Fruit fly (Drosophila melanogaster): ENCODE data around the gene Men-b.

The Men-b gene

DNA sequence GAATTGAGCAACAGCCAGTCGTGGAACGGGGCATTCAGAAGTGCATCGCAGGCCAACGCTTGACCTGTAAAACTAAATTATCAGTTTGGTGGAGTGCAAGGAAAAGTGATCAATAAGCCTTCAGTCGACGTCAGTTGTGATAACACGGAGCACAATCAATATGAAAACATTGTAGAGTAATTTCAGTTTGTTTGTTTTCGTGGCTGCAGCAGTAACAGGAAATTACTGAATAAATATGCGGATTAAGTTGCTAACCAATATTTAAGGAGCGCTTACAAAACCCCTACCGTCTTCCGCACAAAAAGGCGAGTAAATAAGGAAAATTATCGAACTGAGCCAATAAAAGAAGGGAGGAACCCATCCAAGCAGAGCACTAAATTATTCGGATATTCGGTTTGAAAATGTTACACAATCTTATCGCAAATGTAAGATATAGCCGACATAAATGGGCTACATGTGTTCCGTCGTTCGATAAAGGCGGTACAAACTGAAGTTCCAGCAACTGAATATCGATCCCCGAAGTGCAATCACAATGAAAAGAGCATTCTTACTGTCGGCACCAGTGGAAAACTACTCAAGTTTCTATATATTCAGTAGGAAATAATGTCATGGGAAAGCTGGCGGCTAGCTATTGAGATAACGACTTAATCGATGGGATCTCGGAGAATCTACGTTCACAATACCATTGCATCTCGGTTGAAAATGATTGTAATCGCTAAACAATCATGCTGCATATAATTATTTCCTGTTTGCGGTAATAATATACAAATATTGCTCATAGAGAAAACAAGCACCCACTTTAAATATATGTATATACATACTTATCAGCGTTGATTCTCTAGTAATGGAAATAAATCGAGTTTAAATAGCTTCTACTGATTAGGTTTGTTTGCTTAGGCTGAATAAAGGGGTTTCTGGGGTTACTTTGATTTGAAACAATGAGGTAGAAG is 15.5 kb upstream of the Men-b start (continued):
- TF ChIP-seq CG10959 (GFP tag; IDR thresholded peaks at IDR 0.05) (peak; percentile 50; the same call in 1 of the 2 replicates), Meics (GFP tag; optimal IDR thresholded peaks at IDR 0.05) (peak; percentile 24), CG11093 (GFP tag; IDR thresholded peaks at IDR 0.05) (peak; percentile 49; the same call in 1 of the 3 replicates), pfk (GFP tag; optimal IDR thresholded peaks at IDR 0.05) (peak; percentile 21), sens-2 (GFP tag; IDR thresholded peaks at IDR 0.05) (peak; percentile 49; the same call in 1 of the 2 replicates), kah (GFP tag; optimal IDR thresholded peaks at IDR 0.05) (peak; percentile 32), z (GFP tag; IDR thresholded peaks at IDR 0.05) (no peak), CG31365 (tag; optimal IDR thresholded peaks at IDR 0.05) (peak; percentile 21), lov (optimal IDR thresholded peaks at IDR 0.05) (no peak), lov (GFP tag; IDR thresholded peaks at IDR 0.05) (peak; percentile 70; the same call in 1 of the 3 replicates), MESR4 (GFP tag; optimal IDR thresholded peaks at IDR 0.05) (peak; percentile 1), C15 (GFP tag; IDR thresholded peaks at IDR 0.05) (no peak), kay (GFP tag; optimal IDR thresholded peaks at IDR 0.05) (peak; percentile 28), CG11695 (GFP tag; IDR thresholded peaks at IDR 0.05) (0 out of 3 replicates have a peak, but pooled peaks have one; percentile 24), CG17912 (GFP tag; optimal IDR thresholded peaks at IDR 0.05) (no peak), nerfin-2 (GFP tag; IDR thresholded peaks at IDR 0.05; ENCODE audit: partially characterized antibody) (no peak), CG18476 (GFP tag; optimal IDR thresholded peaks at IDR 0.05) (peak; percentile 47), CG4854 (GFP tag; optimal IDR thresholded peaks at IDR 0.05) (peak; percentile 57), Atf3 (GFP tag; optimal IDR thresholded peaks at IDR 0.05) (peak; percentile 70), CG6272 (GFP tag; IDR thresholded peaks at IDR 0.05) (no peak), crp (GFP tag; optimal IDR thresholded peaks at IDR 0.05) (peak in 1 of 2 experiments; percentile 9), dan (GFP tag; IDR thresholded peaks at IDR 0.05) (no peak), jumu (GFP tag; optimal IDR thresholded peaks at IDR 0.05) (peak; percentile 27), CG9215 (GFP tag; IDR thresholded peaks at IDR 0.05) (no peak), Scr (GFP tag; IDR thresholded peaks at IDR 0.05; ENCODE audit: partially characterized antibody) (no peak), CG17568 (GFP tag; optimal IDR thresholded peaks at IDR 0.05) (peak; percentile 77), Med (GFP tag) (peak; percentile 92), Spps (tag; optimal IDR thresholded peaks at IDR 0.05) (peak; percentile 47), dati (GFP tag; IDR thresholded peaks at IDR 0.05) (no peak), bigmax (GFP tag; optimal IDR thresholded peaks at IDR 0.05) (peak; percentile 5), CG8290 (GFP tag; optimal IDR thresholded peaks at IDR 0.05) (peak; percentile 75), CG8290 (tag; optimal IDR thresholded peaks at IDR 0.05) (peak; percentile 61 to 65), zfh1 (GFP tag; IDR thresholded peaks at IDR 0.05) (peak; percentile 84), CG13287 (GFP tag; IDR thresholded peaks at IDR 0.05; ENCODE audit: partially characterized antibody) (no peak), CG10654 (GFP tag; optimal IDR thresholded peaks at IDR 0.05) (peak; percentile 57), sim (GFP tag; IDR thresholded peaks at IDR 0.05) (peak; percentile 62; the same call in 1 of the 2 replicates), Mrtf (GFP tag; IDR thresholded peaks at IDR 0.05) (no peak), CG2116 (GFP tag; optimal IDR thresholded peaks at IDR 0.05) (peak; percentile 55), ham (GFP tag; IDR thresholded peaks at IDR 0.05) (no peak), cad (GFP tag; optimal IDR thresholded peaks at IDR 0.05) (no peak), seq (GFP tag; IDR thresholded peaks at IDR 0.05) (peak; percentile 73), CG9876 (GFP tag; optimal IDR thresholded peaks at IDR 0.05) (peak; percentile 43), CG4707 (GFP tag; optimal IDR thresholded peaks at IDR 0.05) (peak; percentile 55), GATAe (GFP tag; conservative IDR thresholded peaks at IDR 0.05) (peak; percentile 67), CG8089 (GFP tag; optimal IDR thresholded peaks at IDR 0.05) (peak; percentile 77), psq (GFP tag; optimal IDR thresholded peaks at IDR 0.05) (peak; percentile 40), Xbp1 (GFP tag; optimal IDR thresholded peaks at IDR 0.05) (peak; percentile 24), tna (GFP tag; IDR thresholded peaks at IDR 0.05; ENCODE audit: partially characterized antibody) (no peak), CG33213 (GFP tag; optimal IDR thresholded peaks at IDR 0.05) (peak; percentile 82)

Measured in whole organism, embryonic.